Fruit fly (Drosophila melanogaster) whole organism: Measurements from ENCODE around the gene CG17147.

ENCODE experiments used
- CG8478 ChIP-seq: fragments of >200 bp; optimal IDR thresholded peaks from 2 replicates; lab custom pipeline; 2018; ENCODE audit warnings: inconsistent platforms
- Dll ChIP-seq: fragments of >200 bp; optimal IDR thresholded peaks from 2 replicates; lab custom pipeline; 2017
- EcR ChIP-seq, 2 experiments: fragments of >200 bp; optimal IDR thresholded peaks; 2 replicates each; lab custom pipeline; 2017; ENCODE audit warnings: missing biosample characterization in 2 of 2, missing genetic modification characterization in 2 of 2, missing genetic modification reagents in 2 of 2
- pan ChIP-seq: fragments of >200 bp; optimal IDR thresholded peaks from 2 replicates; lab custom pipeline; 2017
- psq ChIP-seq: fragments of >200 bp; optimal IDR thresholded peaks from 2 replicates; lab custom pipeline; 2017
- usp ChIP-seq: fragments of >200 bp; optimal IDR thresholded peaks from 2 replicates; lab custom pipeline; 2017; ENCODE audit warnings: missing biosample characterization, missing genetic modification characterization, mixed read lengths

The CG17147 gene

dm6 chr3L:20241163-20241970 lies 17.6 kb downstream of the CG17147 start, which contains the start of the genes CG6951 and CG17233:
CG6951 (plus strand) TSS chr3L:20241267.
CG17233 (minus strand) TSS chr3L:20241903.
- no peak for TF ChIP-seq Dll (lab: Kevin White, UChicago)
- no peak for TF ChIP-seq psq
- no peak for TF ChIP-seq pan (lab: Kevin White, UChicago)
- no peak for TF ChIP-seq usp (GFP tag; lab: Kevin White, UChicago)
- no peak for TF ChIP-seq EcR (GFP tag; optimal IDR thresholded peaks at IDR 0.05; lab: Kevin White, UChicago)
- TF ChIP-seq CG8478 (lab: Kevin White, UChicago) = no peak

- no peak for TF ChIP-seq usp (GFP tag; lab: Kevin White, UChicago)
- no peak for TF ChIP-seq CG8478 (lab: Kevin White, UChicago)
- no peak for TF ChIP-seq pan (lab: Kevin White, UChicago)
- TF ChIP-seq psq = no peak
- TF ChIP-seq Dll (lab: Kevin White, UChicago) = no peak
- TF ChIP-seq EcR (GFP tag; optimal IDR thresholded peaks at IDR 0.05; lab: Kevin White, UChicago) = no peak
Observed at dm6 chr3L:20241987-20242982, 18.6 kb downstream of the CG17147 start.

DNA sequence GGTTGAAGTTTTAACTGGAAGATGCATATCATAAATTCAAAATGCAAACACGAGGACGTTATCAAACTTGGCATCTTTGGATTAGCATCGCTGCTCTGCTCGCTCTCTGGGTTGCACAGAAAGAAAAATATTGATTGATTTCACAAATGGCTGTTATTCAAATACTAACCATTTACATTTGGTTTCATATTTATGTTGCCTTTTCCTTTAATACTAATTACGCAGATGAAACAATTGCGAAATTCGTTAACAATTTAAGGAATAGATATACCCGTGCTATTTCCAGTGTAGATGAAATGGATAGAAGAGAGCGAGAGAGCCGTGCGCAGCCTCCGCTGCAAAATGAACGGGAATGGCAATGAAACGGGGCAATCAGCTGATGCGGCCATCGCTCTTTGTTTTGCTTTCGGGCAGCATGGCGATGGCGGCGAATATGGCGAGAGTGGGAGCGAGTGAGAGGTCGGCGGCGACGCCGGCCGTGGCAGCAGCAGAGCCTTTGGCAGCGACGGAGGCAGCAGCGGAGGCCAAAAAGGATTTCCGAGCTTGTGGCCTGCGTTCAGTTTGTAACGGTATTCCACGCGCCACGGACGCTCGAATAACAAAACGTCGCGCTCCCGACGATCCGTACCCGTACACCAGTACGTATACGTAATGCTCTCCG lies 23.9 kb downstream of the CG17147 start, which contains the start of gene rdgC:
TSS of gene rdgC (plus strand) at position 568 of the 661 bp plus-strand sequence.
- TF ChIP-seq pan (lab: Kevin White, UChicago) = no peak
- TF ChIP-seq usp (GFP tag; lab: Kevin White, UChicago) = no peak
- TF ChIP-seq CG8478 (lab: Kevin White, UChicago) = no peak
- no peak for TF ChIP-seq Dll (lab: Kevin White, UChicago)
- no peak for TF ChIP-seq psq
- TF ChIP-seq EcR (GFP tag; optimal IDR thresholded peaks at IDR 0.05; lab: Kevin White, UChicago) = no peak

- TF ChIP-seq CG8478 (lab: Kevin White, UChicago) (no peak), psq (no peak), usp (GFP tag; lab: Kevin White, UChicago) (no peak), EcR (GFP tag; optimal IDR thresholded peaks at IDR 0.05; lab: Kevin White, UChicago) (no peak), Dll (lab: Kevin White, UChicago) (no peak), pan (lab: Kevin White, UChicago) (no peak)
Observed at dm6 chr3L:20265514-20265913, 41.8 kb downstream of the CG17147 start, which contains the start of gene CG32228. CG32228 (plus strand) TSS chr3L:20265814.
